Fruit fly (Drosophila melanogaster) whole organism, embryonic: ENCODE measurements around the gene Gpdh3.

Experiments
- Blimp-1 ChIP-seq: fragments of 200-800 bp; sonication (Bioruptor generic); optimal IDR thresholded peaks from 3 replicates; lab custom pipeline; 2018; ENCODE audit warnings: missing biosample characterization, missing genetic modification characterization, mild to moderate bottlenecking, moderate library complexity, missing genetic modification reagents
- BtbVII ChIP-seq: fragments of 200-800 bp; sonication (Bioruptor generic); optimal IDR thresholded peaks from 3 replicates; lab custom pipeline; 2017; ENCODE audit warnings: missing biosample characterization, mild to moderate bottlenecking, missing genetic modification characterization
- CG10462 ChIP-seq: fragments of 200-800 bp; sonication (Bioruptor generic); optimal IDR thresholded peaks from 2 replicates; lab custom pipeline; 2016; ENCODE audit warnings: missing biosample characterization, missing genetic modification characterization
- CG11247 ChIP-seq: fragments of 200-800 bp; sonication (Bioruptor generic); IDR thresholded peaks from 2 replicates; pipeline ENCODE4 v1.3.6; 2022; ENCODE audit warnings: missing biosample characterization, missing genetic modification characterization
- CG11504 ChIP-seq: fragments of 200-800 bp; sonication (Bioruptor generic); optimal IDR thresholded peaks from 3 replicates; lab custom pipeline; 2019; ENCODE audit warnings: missing biosample characterization, mild to moderate bottlenecking, missing genetic modification characterization, moderate library complexity
- CG1233 ChIP-seq: fragments of 200-800 bp; sonication (Bioruptor generic); optimal IDR thresholded peaks from 4 replicates; lab custom pipeline; 2018; ENCODE audit warnings: missing biosample characterization, mild to moderate bottlenecking, missing genetic modification characterization
- CG12769 ChIP-seq: fragments of 200-800 bp; sonication (Bioruptor generic); optimal IDR thresholded peaks from 2 replicates; lab custom pipeline; 2019; ENCODE audit warnings: missing biosample characterization, mild to moderate bottlenecking, missing genetic modification characterization, moderate library complexity
- CG13287 ChIP-seq: fragments of 200-800 bp; sonication (Bioruptor generic); IDR thresholded peaks from 2 replicates; pipeline ENCODE4 v1.3.6; 2022; ENCODE audit warnings: missing biosample characterization, missing genetic modification characterization; ENCODE audit not compliant: partially characterized antibody
- CG13894 ChIP-seq: fragments of 200-800 bp; sonication (Bioruptor generic); optimal IDR thresholded peaks from 3 replicates; lab custom pipeline; 2018; ENCODE audit warnings: missing biosample characterization, mild to moderate bottlenecking, missing genetic modification characterization, moderate library complexity
- CG1647 ChIP-seq: fragments of 200-800 bp; sonication (Bioruptor generic); optimal IDR thresholded peaks from 3 replicates; lab custom pipeline; 2016; ENCODE audit warnings: missing biosample characterization, missing genetic modification characterization
- CG2129 ChIP-seq: fragments of 200-800 bp; sonication (Bioruptor generic); IDR thresholded peaks from 2 replicates; pipeline ENCODE4 v1.3.6; 2022; ENCODE audit warnings: missing biosample characterization, missing genetic modification characterization; ENCODE audit not compliant: partially characterized antibody
- CG2202 ChIP-seq: fragments of 200-800 bp; sonication (Bioruptor generic); optimal IDR thresholded peaks from 2 replicates; lab custom pipeline; 2018; ENCODE audit warnings: missing biosample characterization, mild to moderate bottlenecking, missing genetic modification characterization
- CG2889 ChIP-seq: fragments of 200-800 bp; sonication (Bioruptor generic); IDR thresholded peaks from 3 replicates; pipeline ENCODE4 v1.3.6; 2022; ENCODE audit warnings: missing biosample characterization, missing genetic modification characterization
- CG34422 ChIP-seq: fragments of 200-800 bp; sonication (Bioruptor generic); IDR thresholded peaks from 3 replicates; pipeline ENCODE4 v1.3.6; 2022; ENCODE audit warnings: missing biosample characterization, missing genetic modification characterization
- CG7839 ChIP-seq: fragments of 200-800 bp; sonication (Bioruptor generic); optimal IDR thresholded peaks from 3 replicates; lab custom pipeline; 2018; ENCODE audit warnings: missing biosample characterization, mild to moderate bottlenecking, missing genetic modification characterization, moderate library complexity
- CG8281 ChIP-seq: fragments of 200-800 bp; sonication (Bioruptor generic); optimal IDR thresholded peaks from 2 replicates; lab custom pipeline; 2018; ENCODE audit warnings: missing biosample characterization, mild to moderate bottlenecking, missing genetic modification characterization, moderate library complexity
- CG8359 ChIP-seq: fragments of 200-800 bp; sonication (Bioruptor generic); optimal IDR thresholded peaks from 2 replicates; lab custom pipeline; 2017; ENCODE audit warnings: missing biosample characterization, mild to moderate bottlenecking, missing genetic modification characterization, borderline replicate concordance
- CG8478 ChIP-seq: fragments of >200 bp; optimal IDR thresholded peaks from 2 replicates; lab custom pipeline; 2018
- Doc2 ChIP-seq: fragments of 200-800 bp; sonication (Bioruptor generic); IDR thresholded peaks from 2 replicates; pipeline ENCODE4 v1.3.6; 2022; ENCODE audit warnings: missing biosample characterization, missing genetic modification characterization
- Gsc ChIP-seq: fragments of 200-800 bp; sonication (Bioruptor generic); IDR thresholded peaks from 2 replicates; pipeline ENCODE4 v1.3.6; 2022; ENCODE audit warnings: missing biosample characterization, missing genetic modification characterization
- Hand ChIP-seq: fragments of 200-800 bp; sonication (Bioruptor generic); optimal IDR thresholded peaks from 2 replicates; lab custom pipeline; 2017; ENCODE audit warnings: mild to moderate bottlenecking, missing biosample characterization, missing genetic modification reagents, missing genetic modification characterization
- Hr3 ChIP-seq: fragments of 200-800 bp; sonication (Bioruptor generic); optimal IDR thresholded peaks from 3 replicates; lab custom pipeline; 2016; ENCODE audit warnings: missing biosample characterization, missing genetic modification characterization
- Hr78 ChIP-seq, 2 experiments: fragments of 200-800 bp in 1 of 2; fragments of >200 bp in 1 of 2; sonication (Bioruptor generic) in 1 of 2; optimal IDR thresholded peaks; 2 replicates each; lab custom pipeline; 2017 to 2019; ENCODE audit warnings: missing biosample characterization in 2 of 2, missing genetic modification characterization in 2 of 2, mild to moderate bottlenecking in 1 of 2, moderate library complexity in 1 of 2
- MTF-1 ChIP-seq: fragments of 200-800 bp; sonication (Bioruptor generic); optimal IDR thresholded peaks from 2 replicates; lab custom pipeline; 2018; ENCODE audit warnings: missing biosample characterization, mild to moderate bottlenecking, missing genetic modification characterization, borderline replicate concordance
- NC2β ChIP-seq: fragments of 200-800 bp; sonication (Bioruptor generic); optimal IDR thresholded peaks from 2 replicates; lab custom pipeline; 2016; ENCODE audit warnings: missing biosample characterization, missing genetic modification characterization
- NfI ChIP-seq: fragments of 200-800 bp; sonication (Bioruptor generic); optimal IDR thresholded peaks from 3 replicates; lab custom pipeline; 2018; ENCODE audit warnings: missing biosample characterization, mild to moderate bottlenecking, missing genetic modification characterization, moderate library complexity
- Six4 ChIP-seq: fragments of 200-800 bp; sonication (Bioruptor generic); optimal IDR thresholded peaks from 2 replicates; lab custom pipeline; 2016; ENCODE audit warnings: missing biosample characterization, missing genetic modification characterization
- bigmax ChIP-seq: fragments of 200-800 bp; sonication (Bioruptor generic); optimal IDR thresholded peaks from 2 replicates; lab custom pipeline; 2018; ENCODE audit warnings: missing biosample characterization, mild to moderate bottlenecking, missing genetic modification characterization
- br ChIP-seq: fragments of >200 bp; optimal IDR thresholded peaks from 2 replicates; lab custom pipeline; 2017
- danr ChIP-seq: fragments of 200-800 bp; sonication (Bioruptor generic); IDR thresholded peaks from 2 replicates; pipeline ENCODE4 v1.3.6; 2022; ENCODE audit warnings: missing biosample characterization, missing genetic modification characterization
- en ChIP-seq: fragments of 200-800 bp; sonication (Bioruptor generic); optimal IDR thresholded peaks from 2 replicates; lab custom pipeline; 2016; ENCODE audit warnings: missing biosample characterization, missing genetic modification characterization
- fd3F ChIP-seq: fragments of 200-800 bp; sonication (Bioruptor generic); optimal IDR thresholded peaks from 2 replicates; lab custom pipeline; 2018; ENCODE audit warnings: missing biosample characterization, mild to moderate bottlenecking, missing genetic modification characterization, moderate library complexity
- gcm2 ChIP-seq: fragments of 200-800 bp; sonication (Bioruptor generic); optimal IDR thresholded peaks from 2 replicates; lab custom pipeline; 2016; ENCODE audit warnings: missing biosample characterization, missing genetic modification characterization
- gem ChIP-seq: fragments of 200-800 bp; sonication (Bioruptor generic); optimal IDR thresholded peaks from 2 replicates; lab custom pipeline; 2019; ENCODE audit warnings: missing biosample characterization, mild to moderate bottlenecking, missing genetic modification characterization, moderate library complexity
- gsb ChIP-seq: fragments of 200-800 bp; sonication (Bioruptor generic); IDR thresholded peaks from 2 replicates; pipeline ENCODE4 v1.3.6; 2022; ENCODE audit warnings: missing biosample characterization, missing genetic modification characterization
- h ChIP-seq: fragments of >200 bp; optimal IDR thresholded peaks from 2 replicates; lab custom pipeline; 2017
- nau ChIP-seq: fragments of 200-800 bp; sonication (Bioruptor generic); optimal IDR thresholded peaks from 3 replicates; lab custom pipeline; 2017; ENCODE audit warnings: missing biosample characterization, mild to moderate bottlenecking, missing genetic modification characterization, missing genetic modification reagents
- nerfin-2 ChIP-seq: fragments of 200-800 bp; sonication (Bioruptor generic); IDR thresholded peaks from 2 replicates; pipeline ENCODE4 v1.3.6; 2022; ENCODE audit warnings: missing biosample characterization, missing genetic modification characterization; ENCODE audit not compliant: partially characterized antibody
- oc ChIP-seq: fragments of 200-800 bp; sonication (Bioruptor generic); optimal IDR thresholded peaks from 2 replicates; lab custom pipeline; 2018; ENCODE audit warnings: missing biosample characterization, mild to moderate bottlenecking, missing genetic modification characterization, moderate library complexity
- odd ChIP-seq: fragments of 200-800 bp; sonication (Bioruptor generic); optimal IDR thresholded peaks from 2 replicates; lab custom pipeline; 2017; ENCODE audit warnings: missing biosample characterization, mild to moderate bottlenecking, missing genetic modification characterization
- prd ChIP-seq, 3 experiments: fragments of >200 bp in 2 of 3; fragments of 200-800 bp in 1 of 3; sonication (Bioruptor generic) in 1 of 3; optimal IDR thresholded peaks in 2 of 3; IDR thresholded peaks in 1 of 3; 2 replicates in 2 of 3; 3 replicates in 1 of 3; pipeline versions ENCODE4 v1.3.6 to Lab custom; 2017 to 2022; ENCODE audit warnings: missing biosample characterization in 1 of 3, missing genetic modification characterization in 1 of 3
- row ChIP-seq: fragments of 200-800 bp; sonication (Bioruptor generic); IDR thresholded peaks from 3 replicates; pipeline ENCODE4 v1.3.6; 2022; ENCODE audit warnings: missing biosample characterization, missing genetic modification characterization
- sima ChIP-seq: fragments of 200-800 bp; sonication (Bioruptor generic); optimal IDR thresholded peaks from 2 replicates; lab custom pipeline; 2016; ENCODE audit warnings: missing biosample characterization, missing genetic modification characterization
- so ChIP-seq: fragments of 200-800 bp; sonication (Bioruptor generic); IDR thresholded peaks from 3 replicates; pipeline ENCODE4 v1.3.6; 2022; ENCODE audit warnings: missing biosample characterization, missing genetic modification characterization
- sob ChIP-seq: fragments of 200-800 bp; sonication (Bioruptor generic); IDR thresholded peaks from 2 replicates; pipeline ENCODE4 v1.3.6; 2022; ENCODE audit warnings: missing biosample characterization, missing genetic modification characterization
- sqz ChIP-seq: fragments of 200-800 bp; sonication (Bioruptor generic); optimal IDR thresholded peaks from 3 replicates; lab custom pipeline; 2018; ENCODE audit warnings: missing biosample characterization, mild to moderate bottlenecking, missing genetic modification characterization
- tap ChIP-seq: fragments of 200-800 bp; optimal IDR thresholded peaks from 3 replicates; lab custom pipeline; 2019; ENCODE audit warnings: missing biosample characterization, mild to moderate bottlenecking, missing genetic modification characterization, moderate library complexity
- vnd ChIP-seq: fragments of 200-800 bp; sonication (Bioruptor generic); IDR thresholded peaks from 3 replicates; pipeline ENCODE4 v1.3.6; 2022; ENCODE audit warnings: missing biosample characterization, missing genetic modification characterization; ENCODE audit not compliant: partially characterized antibody

Gene Gpdh3

DNA sequence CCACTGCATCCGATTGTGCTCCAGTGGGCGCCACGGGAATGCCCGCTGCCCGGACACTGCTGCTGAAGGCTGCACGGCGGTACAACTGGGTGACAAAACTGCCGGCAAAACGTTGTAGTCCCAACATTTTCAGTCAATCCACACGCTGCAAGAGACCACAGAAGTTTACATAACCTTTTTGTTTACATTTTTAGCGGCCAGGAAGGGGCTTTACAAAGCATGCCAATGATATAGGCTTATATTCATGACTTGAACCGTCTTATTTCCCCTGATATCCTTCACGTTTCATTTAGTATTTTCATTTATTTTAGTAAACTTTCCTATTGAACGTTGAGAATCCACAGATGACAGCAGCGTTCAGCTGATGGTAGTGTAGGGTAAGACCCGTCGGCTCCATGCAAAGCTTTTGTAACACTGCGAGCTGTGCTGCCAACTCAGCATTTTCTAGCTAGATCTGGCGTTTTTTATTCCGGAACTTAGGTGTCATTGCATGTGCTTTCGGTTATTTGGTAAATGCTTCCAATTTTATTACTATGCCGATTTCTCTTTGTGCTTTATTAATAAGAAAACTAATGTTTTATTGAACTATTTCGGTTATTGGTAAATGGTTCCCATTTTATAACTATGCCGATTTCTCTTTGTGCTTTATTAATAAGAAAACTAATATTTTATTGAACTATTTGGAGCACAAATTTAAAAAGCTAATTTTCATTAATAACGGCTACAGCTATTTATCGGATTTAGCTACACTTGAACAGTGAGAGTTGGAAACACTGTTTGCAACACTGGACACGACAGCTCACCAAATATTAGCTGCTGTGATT lies 28.9 kb downstream of the Gpdh3 start, which contains the start of the genes CG13850 and lqfR (continued):
- TF ChIP-seq fd3F (GFP tag; lab: Kevin White, UChicago): peak; percentile 38
- peak; percentile 60 for TF ChIP-seq gcm2
- TF ChIP-seq Gsc (GFP tag; lab: Robert Waterston, UW): no peak
- TF ChIP-seq sqz: no peak
- no peak for TF ChIP-seq gem (tag; lab: Kevin White, UChicago)
- TF ChIP-seq sob: peak; percentile 82
- no peak for TF ChIP-seq MTF-1 (GFP tag; lab: Kevin White, UChicago)
- no peak for TF ChIP-seq prd (optimal IDR thresholded peaks at IDR 0.05; lab: Kevin White, UChicago)
- peak; percentile 60; the same call in 2 of the 3 replicates for TF ChIP-seq prd (GFP tag; IDR thresholded peaks at IDR 0.05; lab: Robert Waterston, UW)
- no peak for TF ChIP-seq oc (tag; lab: Kevin White, UChicago)
- peak; percentile 58 for TF ChIP-seq CG1233 (GFP tag; lab: Kevin White, UChicago)
- TF ChIP-seq BtbVII: peak; percentile 70
- peak; percentile 69 for TF ChIP-seq Six4
- TF ChIP-seq nau (GFP tag; lab: Kevin White, UChicago): no peak
- no peak for TF ChIP-seq sima (GFP tag; lab: Kevin White, UChicago)
- TF ChIP-seq CG2129 (GFP tag; lab: Robert Waterston, UW): no peak
- peak; percentile 52; the same call in 1 of the 2 replicates for TF ChIP-seq CG11247 (GFP tag; lab: Robert Waterston, UW)
- TF ChIP-seq CG12769 (tag; lab: Kevin White, UChicago): no peak
- peak; percentile 6 for TF ChIP-seq Hand (GFP tag; lab: Kevin White, UChicago)
- peak; percentile 54 for TF ChIP-seq en (GFP tag; lab: Kevin White, UChicago)
- no peak for TF ChIP-seq tap
- TF ChIP-seq CG10462 (GFP tag; lab: Kevin White, UChicago): peak; percentile 58
- no peak for TF ChIP-seq CG7839 (tag; lab: Kevin White, UChicago)
- no peak for TF ChIP-seq danr (GFP tag; lab: Robert Waterston, UW)
- no peak for TF ChIP-seq Blimp-1
- peak; percentile 90 for TF ChIP-seq row
- no peak for TF ChIP-seq vnd
- 0 out of 3 replicates have a peak, but pooled peaks have one; percentile 38 for TF ChIP-seq CG2889
- no peak for TF ChIP-seq CG8478
- peak; percentile 34 for TF ChIP-seq CG8359 (GFP tag; lab: Kevin White, UChicago)
- TF ChIP-seq h (lab: Kevin White, UChicago): no peak
- TF ChIP-seq CG1647 (GFP tag; lab: Kevin White, UChicago): peak; percentile 64
- no peak for TF ChIP-seq gsb
- TF ChIP-seq so (GFP tag; lab: Robert Waterston, UW): no peak
- TF ChIP-seq Hr78 (GFP tag; optimal IDR thresholded peaks at IDR 0.05; lab: Kevin White, UChicago): no peak
- TF ChIP-seq bigmax: peak; percentile 73
- no peak for TF ChIP-seq CG11504 (tag; lab: Kevin White, UChicago)
- no peak for TF ChIP-seq CG34422
- TF ChIP-seq CG8281 (tag; lab: Kevin White, UChicago): peak; percentile 44
- TF ChIP-seq CG13287 (GFP tag; lab: Robert Waterston, UW): no peak
- TF ChIP-seq NC2β (GFP tag; lab: Kevin White, UChicago): peak; percentile 74
- peak; percentile 75 for TF ChIP-seq NfI (GFP tag; lab: Kevin White, UChicago)
- TF ChIP-seq Doc2 (GFP tag; lab: Robert Waterston, UW): no peak
- TF ChIP-seq nerfin-2: no peak
- TF ChIP-seq CG2202: peak; percentile 6
- TF ChIP-seq Hr3: peak; percentile 84
- no peak for TF ChIP-seq br (lab: Kevin White, UChicago)
- TF ChIP-seq odd (GFP tag; lab: Kevin White, UChicago): peak; percentile 68
- no peak for TF ChIP-seq CG13894 (tag; lab: Kevin White, UChicago)
